Worm (Caenorhabditis elegans) whole organism, L4/young adult: ENCODE data around the gene F32D8.4.

Source experiments
- W03F9.2 ChIP-seq: fragments of 150-350 bp; optimal IDR thresholded peaks from 2 replicates; lab custom pipeline; 2014; ENCODE audit warnings: missing biosample characterization, missing genetic modification characterization
- dao-5 ChIP-seq: sonication (generic microtip); optimal IDR thresholded peaks from 2 replicates; lab custom pipeline; 2016; ENCODE audit warnings: missing genotype, missing genetic modification characterization, moderate library complexity, missing compliant biosample characterization
- him-1 ChIP-seq: sonication (generic microtip); optimal IDR thresholded peaks from 2 replicates; lab custom pipeline; 2016; ENCODE audit warnings: missing genotype, missing genetic modification reagents, missing genetic modification characterization, missing compliant biosample characterization

ce11 chrV:10862457-10863097, 30.8 kb downstream of the F32D8.4 start:
- TF ChIP-seq him-1 (tag; lab: Kevin White, UChicago), result no peak
- no peak for TF ChIP-seq dao-5
- TF ChIP-seq W03F9.2 (tag; lab: Kevin White, UChicago), result no peak
